Worm (Caenorhabditis elegans): ENCODE results near the gene srh-301.

- TF ChIP-seq ztf-11 (tag; optimal IDR thresholded peaks at IDR 0.05) (no peak), nhr-237 (tag; optimal IDR thresholded peaks at IDR 0.05) (no peak), unc-120 (tag; optimal IDR thresholded peaks at IDR 0.05; ENCODE audit: poor library complexity, severe bottlenecking) (no peak), mep-1 (tag; optimal IDR thresholded peaks at IDR 0.05) (no peak), blmp-1 (tag; optimal IDR thresholded peaks at IDR 0.05) (no peak), unc-62 (GFP tag; optimal IDR thresholded peaks at IDR 0.05) (no peak), ceh-83 (GFP tag; optimal IDR thresholded peaks at IDR 0.05) (no peak), snpc-4 (tag; optimal IDR thresholded peaks at IDR 0.05) (no peak), pha-4 (tag; optimal IDR thresholded peaks at IDR 0.05) (no peak), nhr-28 (tag; optimal IDR thresholded peaks at IDR 0.05) (no peak), nhr-76 (tag; optimal IDR thresholded peaks at IDR 0.05) (no peak), mab-5 (tag; optimal IDR thresholded peaks at IDR 0.05) (no peak)
Observed at ce11 chrV:17859519-17859918, 34.8 kb downstream of the srh-301 start.

All from whole organism, mixed stage, embryonic.